Worm (Caenorhabditis elegans): Measurements from ENCODE around the gene C28H8.7.

DNA sequence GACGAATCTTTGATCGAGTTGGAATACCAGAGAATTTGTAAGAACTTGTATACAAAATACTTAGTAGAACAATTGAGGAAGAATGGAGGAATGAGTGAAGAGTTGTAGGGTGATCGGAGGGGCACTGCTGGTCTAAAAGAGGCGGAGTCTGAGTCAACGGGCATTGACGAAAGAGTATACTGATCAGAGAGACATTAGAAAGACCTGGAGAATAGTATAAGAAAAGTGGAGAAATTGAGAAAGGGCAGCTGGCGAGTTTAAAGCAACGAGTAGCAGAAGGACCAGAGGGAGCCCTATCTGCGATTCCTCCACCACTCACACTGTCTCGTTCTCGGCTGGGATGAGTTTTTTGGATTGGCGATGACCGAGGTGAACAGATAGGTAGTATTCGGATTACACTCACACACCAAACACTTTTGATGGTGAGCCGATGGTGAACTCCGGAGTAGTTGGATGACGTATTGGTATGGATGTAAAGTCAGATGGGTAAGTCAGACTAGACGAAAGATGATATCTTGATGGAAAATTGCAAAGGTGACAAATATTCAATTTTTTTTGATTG lies 44.7 kb upstream of the C28H8.7 start, which contains the start of gene EGAP1.5:
- TF ChIP-seq ceh-48 (tag; optimal IDR thresholded peaks at IDR 0.05): no peak
- TF ChIP-seq elt-2 (tag; optimal IDR thresholded peaks at IDR 0.05): no peak
- TF ChIP-seq pqm-1 (tag; optimal IDR thresholded peaks at IDR 0.05): no peak
- no peak for TF ChIP-seq fax-1 (tag; optimal IDR thresholded peaks at IDR 0.05)
- no peak for TF ChIP-seq dmd-4 (tag; optimal IDR thresholded peaks at IDR 0.05; ENCODE audit: borderline replicate concordance)
- no peak for TF ChIP-seq pha-4 (tag; optimal IDR thresholded peaks at IDR 0.05)
- no peak for TF ChIP-seq dve-1 (tag; optimal IDR thresholded peaks at IDR 0.05)
- TF ChIP-seq ama-1 (optimal IDR thresholded peaks at IDR 0.05): no peak
